Fruit fly (Drosophila melanogaster): ENCODE results near the gene caup.

DNA sequence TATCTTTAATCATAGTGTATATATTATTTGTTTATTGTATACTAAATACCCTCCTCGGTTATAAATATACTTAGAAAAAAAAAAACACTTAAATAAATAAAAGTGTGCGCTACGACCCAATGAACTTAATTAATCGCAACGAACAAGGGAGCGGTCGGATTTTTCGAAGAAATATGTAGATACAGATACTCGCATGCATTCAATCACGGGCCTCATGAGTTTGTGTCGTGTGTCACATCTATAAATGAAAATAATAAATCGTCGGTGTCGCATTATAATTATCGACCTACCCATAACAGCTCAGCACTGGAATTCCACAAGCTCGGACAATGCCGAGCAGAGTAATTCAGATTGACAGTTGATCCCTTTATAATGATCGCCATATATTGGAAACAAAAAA, 12.4 kb downstream of the caup start:
- no peak for TF ChIP-seq h (optimal IDR thresholded peaks at IDR 0.05)
- TF ChIP-seq insv (optimal IDR thresholded peaks at IDR 0.05) = no peak
